Worm (Caenorhabditis elegans) whole organism, L4/young adult: ENCODE data around the gene dgk-5.

ENCODE experiments used
- dao-5 ChIP-seq: sonication (generic microtip); optimal IDR thresholded peaks from 2 replicates; lab custom pipeline; 2016; ENCODE audit warnings: missing genotype, missing genetic modification characterization, moderate library complexity, missing compliant biosample characterization
- him-1 ChIP-seq: sonication (generic microtip); optimal IDR thresholded peaks from 2 replicates; lab custom pipeline; 2016; ENCODE audit warnings: missing genotype, missing genetic modification reagents, missing genetic modification characterization, missing compliant biosample characterization

ce11 chrII:6419163-6419562 lies 51.7 kb downstream of the dgk-5 start:
- no peak for TF ChIP-seq him-1 (tag; lab: Kevin White, UChicago)
- TF ChIP-seq dao-5 (tag; lab: Kevin White, UChicago) = no peak
